Fruit fly (Drosophila melanogaster): ENCODE measurements around the gene PIG-C.

The PIG-C gene

dm6 chr3L:3270736-3271135 lies 48.3 kb downstream of the PIG-C start, which contains the start of gene CG14960:
Gene CG14960, plus strand, starts transcription at chr3L:3271036.
- no peak for TF ChIP-seq EcR (GFP tag; optimal IDR thresholded peaks at IDR 0.05)
- no peak for TF ChIP-seq psq (optimal IDR thresholded peaks at IDR 0.05)
- no peak for TF ChIP-seq pan (optimal IDR thresholded peaks at IDR 0.05)
- no peak for TF ChIP-seq CG8478 (optimal IDR thresholded peaks at IDR 0.05)
- TF ChIP-seq usp (GFP tag; optimal IDR thresholded peaks at IDR 0.05), result no peak
- no peak for TF ChIP-seq Dll (optimal IDR thresholded peaks at IDR 0.05)

- TF ChIP-seq psq (optimal IDR thresholded peaks at IDR 0.05), result no peak
- no peak for TF ChIP-seq Dll (optimal IDR thresholded peaks at IDR 0.05)
- no peak for TF ChIP-seq pan (optimal IDR thresholded peaks at IDR 0.05)
- TF ChIP-seq usp (GFP tag; optimal IDR thresholded peaks at IDR 0.05), result no peak
- TF ChIP-seq CG8478 (optimal IDR thresholded peaks at IDR 0.05), result no peak
- TF ChIP-seq EcR (GFP tag; optimal IDR thresholded peaks at IDR 0.05), result no peak
These were observed 50.9 kb downstream of the PIG-C start, which contains the start of gene CG34265 for dm6 chr3L:3268161-3268560. Gene CG34265, plus strand, starts transcription at chr3L:3268461.
